Fruit fly (Drosophila melanogaster) whole organism: ENCODE data around the gene strat.

Experiments used
- CG8478 ChIP-seq: fragments of >200 bp; optimal IDR thresholded peaks from 2 replicates; lab custom pipeline; 2018; ENCODE audit warnings: inconsistent platforms
- Dll ChIP-seq: fragments of >200 bp; optimal IDR thresholded peaks from 2 replicates; lab custom pipeline; 2017
- EcR ChIP-seq, 2 experiments: fragments of >200 bp; optimal IDR thresholded peaks; 2 replicates each; lab custom pipeline; 2017; ENCODE audit warnings: missing biosample characterization in 2 of 2, missing genetic modification characterization in 2 of 2, missing genetic modification reagents in 2 of 2
- usp ChIP-seq: fragments of >200 bp; optimal IDR thresholded peaks from 2 replicates; lab custom pipeline; 2017; ENCODE audit warnings: missing biosample characterization, missing genetic modification characterization, mixed read lengths

DNA sequence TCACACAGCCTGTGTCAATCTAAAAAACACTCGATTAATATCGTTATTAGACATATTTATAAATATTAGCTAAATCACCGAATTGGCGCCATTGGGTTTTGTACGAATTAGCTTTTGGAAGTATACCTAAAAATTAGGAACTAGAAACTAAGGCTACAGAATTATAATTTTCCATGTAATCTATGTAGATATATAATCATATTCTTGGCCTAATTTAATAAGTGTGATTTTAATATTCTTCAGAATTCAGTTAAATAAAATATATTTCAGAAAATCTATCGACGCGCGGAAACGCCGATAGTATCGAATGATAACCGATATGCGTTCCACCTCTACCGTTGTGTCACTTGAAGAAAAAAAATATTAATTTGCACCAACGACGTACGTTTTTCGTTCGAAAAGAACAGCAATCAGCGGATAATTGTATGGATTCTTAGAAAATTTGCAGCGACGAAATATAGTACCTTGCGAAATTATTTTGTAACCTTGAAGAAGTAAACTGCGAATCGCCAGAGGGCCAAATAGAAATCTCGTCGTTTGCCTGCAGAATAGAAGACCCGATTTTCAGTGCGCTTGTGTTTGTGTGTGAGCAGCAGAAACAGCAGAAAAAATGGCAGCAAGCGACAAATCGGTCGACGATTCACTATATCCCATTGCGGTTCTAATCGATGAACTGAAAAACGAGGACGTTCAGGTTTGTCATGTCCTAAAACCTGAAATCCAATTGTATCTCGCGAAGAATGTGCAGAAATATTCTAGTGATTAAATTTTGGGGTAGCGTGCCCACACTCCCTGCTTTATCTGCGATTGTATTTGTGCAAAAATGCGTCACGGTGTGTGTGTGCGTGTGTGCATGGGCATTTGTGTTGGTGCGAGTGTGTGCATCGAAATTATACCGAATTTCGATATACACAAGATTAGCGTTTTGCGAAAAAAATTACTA lies 45.8 kb downstream of the strat start, which contains the start of gene Pp2A-29B:
- TF ChIP-seq EcR (GFP tag; optimal IDR thresholded peaks at IDR 0.05; lab: Kevin White, UChicago) (no peak), Dll (no peak), usp (GFP tag; lab: Kevin White, UChicago) (no peak), CG8478 (lab: Kevin White, UChicago) (no peak)
